Worm (Caenorhabditis elegans) whole organism, young adult: ENCODE results near the gene srz-47.

Experiments used
- B0019.2 ChIP-seq: fragments of 200-800 bp; sonication (Bioruptor generic); conservative IDR thresholded peaks from 2 replicates; pipeline ENCODE4 v1.3.6; 2022; ENCODE audit warnings: missing genetic modification reagents, missing genetic modification characterization, missing compliant biosample characterization
- B0261.1 ChIP-seq: sonication (generic microtip); optimal IDR thresholded peaks from 2 replicates; lab custom pipeline; 2016; ENCODE audit warnings: mild to moderate bottlenecking, missing genetic modification characterization, moderate library complexity, missing compliant biosample characterization
- F10E7.11 ChIP-seq: sonication (generic microtip); optimal IDR thresholded peaks from 2 replicates; lab custom pipeline; 2017; ENCODE audit warnings: mild to moderate bottlenecking, missing genetic modification characterization, moderate library complexity, missing compliant biosample characterization
- F37B4.10 ChIP-seq: fragments of 200-800 bp; sonication (Bioruptor generic); IDR thresholded peaks from 2 replicates; pipeline ENCODE4 v1.3.6; 2022; ENCODE audit warnings: missing genetic modification characterization, missing compliant biosample characterization
- K11D2.4 ChIP-seq: fragments of 200-800 bp; sonication (Bioruptor generic); IDR thresholded peaks from 2 replicates; pipeline ENCODE4 v1.3.6; 2022; ENCODE audit warnings: missing genetic modification reagents, missing genetic modification characterization, missing compliant biosample characterization
- K12H6.12 ChIP-seq: fragments of 200-800 bp; sonication (Bioruptor generic); optimal IDR thresholded peaks from 2 replicates; lab custom pipeline; 2018; ENCODE audit warnings: mild to moderate bottlenecking, missing genetic modification characterization, missing compliant biosample characterization
- Y56A3A.18 ChIP-seq: fragments of 200-800 bp; sonication (Bioruptor generic); IDR thresholded peaks from 2 replicates; pipeline ENCODE4 v1.3.6; 2022; ENCODE audit warnings: missing genetic modification reagents, missing genetic modification characterization, missing compliant biosample characterization
- aptf-3 ChIP-seq: fragments of 200-800 bp; sonication (Bioruptor generic); IDR thresholded peaks from 2 replicates; pipeline ENCODE4 v1.3.6; 2022; ENCODE audit warnings: missing genetic modification characterization, missing compliant biosample characterization
- attf-3 ChIP-seq: fragments of 200-800 bp; sonication (Bioruptor generic); conservative IDR thresholded peaks from 2 replicates; pipeline ENCODE4 v1.3.6; 2022; ENCODE audit warnings: missing genetic modification reagents, missing genetic modification characterization, missing compliant biosample characterization
- bed-1 ChIP-seq: fragments of 200-800 bp; sonication (Bioruptor generic); IDR thresholded peaks from 2 replicates; pipeline ENCODE4 v1.3.6; 2022; ENCODE audit warnings: missing genetic modification reagents, missing genetic modification characterization, missing compliant biosample characterization
- cebp-1 ChIP-seq, 2 experiments: fragments of 200-800 bp in 1 of 2; sonication (Bioruptor generic) in 1 of 2; sonication (generic microtip) in 1 of 2; IDR thresholded peaks in 1 of 2; optimal IDR thresholded peaks in 1 of 2; 2 replicates each; pipeline versions ENCODE4 v1.3.6 to Lab custom; 2017 to 2022; ENCODE audit warnings: missing compliant biosample characterization in 2 of 2, missing genetic modification characterization in 2 of 2, mild to moderate bottlenecking in 1 of 2, missing genetic modification reagents in 1 of 2, moderate library complexity in 1 of 2
- ceh-100 ChIP-seq: fragments of 200-800 bp; sonication (Bioruptor generic); IDR thresholded peaks from 2 replicates; pipeline ENCODE4 v1.3.6; 2022; ENCODE audit warnings: missing genetic modification reagents, missing genetic modification characterization, missing compliant biosample characterization
- ceh-91 ChIP-seq: fragments of 200-800 bp; sonication (Bioruptor generic); IDR thresholded peaks from 2 replicates; pipeline ENCODE4 v1.3.6; 2022; ENCODE audit warnings: missing genetic modification reagents, missing genetic modification characterization, missing compliant biosample characterization
- chd-7 ChIP-seq: sonication (generic microtip); optimal IDR thresholded peaks from 2 replicates; lab custom pipeline; 2016; ENCODE audit warnings: mild to moderate bottlenecking, missing genetic modification characterization, moderate library complexity, missing compliant biosample characterization
- dpl-1 ChIP-seq: fragments of 150-350 bp; optimal IDR thresholded peaks from 2 replicates; lab custom pipeline; 2014; ENCODE audit warnings: missing biosample characterization, missing genetic modification reagents, missing genetic modification characterization
- efl-1 ChIP-seq: fragments of 150-350 bp; optimal IDR thresholded peaks from 2 replicates; lab custom pipeline; 2014; ENCODE audit warnings: missing biosample characterization, missing genetic modification reagents, missing genetic modification characterization
- egrh-3 ChIP-seq: fragments of 200-800 bp; sonication (Bioruptor generic); IDR thresholded peaks from 2 replicates; pipeline ENCODE4 v1.3.6; 2022; ENCODE audit warnings: missing genetic modification reagents, missing genetic modification characterization, missing compliant biosample characterization
- hrde-1 ChIP-seq: sonication (generic microtip); optimal IDR thresholded peaks from 2 replicates; lab custom pipeline; 2016; ENCODE audit warnings: missing genetic modification characterization, mild to moderate bottlenecking, missing compliant biosample characterization, moderate library complexity, missing genotype, missing genetic modification reagents, borderline replicate concordance
- hsf-1 ChIP-seq: fragments of 200-800 bp; sonication (Bioruptor generic); IDR thresholded peaks from 2 replicates; pipeline ENCODE4 v1.3.6; 2022; ENCODE audit warnings: missing genetic modification reagents, missing genetic modification characterization, missing compliant biosample characterization
- let-526 ChIP-seq: fragments of 200-800 bp; sonication (Bioruptor generic); IDR thresholded peaks from 2 replicates; pipeline ENCODE4 v1.3.6; 2022; ENCODE audit warnings: missing genetic modification reagents, missing genetic modification characterization, missing compliant biosample characterization
- lsl-1 ChIP-seq: fragments of 200-800 bp; sonication (Bioruptor generic); optimal IDR thresholded peaks from 2 replicates; lab custom pipeline; 2018; ENCODE audit warnings: mild to moderate bottlenecking, missing genetic modification characterization, moderate library complexity, missing compliant biosample characterization
- madf-10 ChIP-seq: sonication (generic microtip); optimal IDR thresholded peaks from 2 replicates; lab custom pipeline; 2016; ENCODE audit warnings: mild to moderate bottlenecking, missing genetic modification characterization, missing compliant biosample characterization
- madf-3 ChIP-seq: fragments of 200-800 bp; sonication (Bioruptor generic); IDR thresholded peaks from 2 replicates; pipeline ENCODE4 v1.3.6; 2022; ENCODE audit warnings: missing genetic modification reagents, missing genetic modification characterization, missing compliant biosample characterization
- madf-8 ChIP-seq: fragments of 200-800 bp; sonication (Bioruptor generic); conservative IDR thresholded peaks from 2 replicates; pipeline ENCODE4 v1.3.6; 2022; ENCODE audit warnings: missing genetic modification reagents, missing genetic modification characterization, missing compliant biosample characterization
- nfya-2 ChIP-seq: fragments of 200-800 bp; sonication (Bioruptor generic); IDR thresholded peaks from 2 replicates; pipeline ENCODE4 v1.3.6; 2022; ENCODE audit warnings: missing genetic modification reagents, missing genetic modification characterization, missing compliant biosample characterization
- nhr-120 ChIP-seq: fragments of 200-800 bp; sonication (Bioruptor generic); IDR thresholded peaks from 2 replicates; pipeline ENCODE4 v1.3.6; 2022; ENCODE audit warnings: missing genetic modification characterization, missing compliant biosample characterization
- nhr-90 ChIP-seq: sonication (generic microtip); optimal IDR thresholded peaks from 2 replicates; lab custom pipeline; 2016; ENCODE audit warnings: missing genotype, mild to moderate bottlenecking, missing genetic modification characterization, missing compliant biosample characterization
- repo-1 ChIP-seq: sonication (generic microtip); optimal IDR thresholded peaks from 2 replicates; lab custom pipeline; 2017; ENCODE audit warnings: mild to moderate bottlenecking, missing genetic modification characterization, missing compliant biosample characterization
- sea-2 ChIP-seq: fragments of 200-800 bp; sonication (Bioruptor generic); IDR thresholded peaks from 2 replicates; pipeline ENCODE4 v1.3.6; 2022; ENCODE audit warnings: missing genetic modification characterization, missing compliant biosample characterization
- snpc-3.4 ChIP-seq: sonication (generic microtip); optimal IDR thresholded peaks from 2 replicates; lab custom pipeline; 2017; ENCODE audit warnings: missing genetic modification characterization, mild to moderate bottlenecking, missing compliant biosample characterization, antibody characterized with exemption, moderate library complexity, missing genotype, missing genetic modification reagents
- snpc-4 ChIP-seq, 5 experiments: fragments of 150-350 bp in 1 of 5; sonication (generic microtip) in 4 of 5; optimal IDR thresholded peaks; 2 replicates each; lab custom pipeline; 2014 to 2018; ENCODE audit warnings: missing genetic modification characterization in 5 of 5, missing biosample characterization in 3 of 5, antibody characterized with exemption in 2 of 5, mild to moderate bottlenecking in 2 of 5, missing compliant biosample characterization in 2 of 5, missing genotype in 2 of 5, moderate library complexity in 2 of 5, missing genetic modification reagents in 1 of 5
- somi-1 ChIP-seq: fragments of 200-800 bp; sonication (Bioruptor generic); optimal IDR thresholded peaks from 2 replicates; lab custom pipeline; 2018; ENCODE audit warnings: mild to moderate bottlenecking, missing genetic modification characterization, missing compliant biosample characterization
- unc-130 ChIP-seq: sonication (generic microtip); optimal IDR thresholded peaks from 2 replicates; lab custom pipeline; 2016; ENCODE audit warnings: missing genetic modification reagents, missing genetic modification characterization, missing compliant biosample characterization
- zfh-2 ChIP-seq: fragments of 200-800 bp; sonication (Bioruptor generic); conservative IDR thresholded peaks from 2 replicates; pipeline ENCODE4 v1.3.6; 2022; ENCODE audit warnings: missing genetic modification reagents, missing genetic modification characterization, missing compliant biosample characterization
- zim-3 ChIP-seq: sonication (generic microtip); optimal IDR thresholded peaks from 2 replicates; lab custom pipeline; 2017; ENCODE audit warnings: mild to moderate bottlenecking, missing genetic modification characterization, moderate library complexity, missing compliant biosample characterization
- ztf-18 ChIP-seq: sonication (generic microtip); optimal IDR thresholded peaks from 2 replicates; lab custom pipeline; 2016; ENCODE audit warnings: missing genotype, mild to moderate bottlenecking, missing genetic modification characterization, missing compliant biosample characterization
- ztf-26 ChIP-seq: sonication (generic microtip); optimal IDR thresholded peaks from 2 replicates; lab custom pipeline; 2017; ENCODE audit warnings: missing genetic modification characterization, missing compliant biosample characterization
- ztf-3 ChIP-seq: fragments of 200-800 bp; sonication (Bioruptor generic); optimal IDR thresholded peaks from 2 replicates; lab custom pipeline; 2018; ENCODE audit warnings: mild to moderate bottlenecking, missing genetic modification characterization, missing compliant biosample characterization

The srz-47 gene

DNA sequence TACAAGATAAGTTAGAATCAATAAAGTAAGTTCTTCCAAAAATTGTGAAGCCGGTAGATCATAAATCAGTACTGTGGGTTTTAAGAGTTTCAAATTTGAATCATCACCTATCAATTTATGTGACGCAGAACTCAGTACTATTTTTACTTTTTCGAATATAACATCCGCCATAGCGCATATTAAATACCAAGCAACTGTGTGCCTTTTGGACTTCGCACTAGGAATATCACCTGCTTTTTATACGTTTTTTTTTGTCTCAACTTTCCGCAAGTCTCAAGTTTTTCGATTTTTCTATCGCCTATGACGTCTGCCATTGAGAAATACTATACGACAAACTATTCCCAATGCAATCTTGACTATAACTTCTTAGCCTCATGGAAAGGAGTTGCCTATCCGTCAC, 20.6 kb upstream of the srz-47 start, which contains the start of gene srh-113:
srh-113 (plus strand) TSS at position 301 of the 400 bp plus-strand sequence.
- TF ChIP-seq B0261.1 (tag; lab: Kevin White, UChicago) (no peak), efl-1 (no peak), snpc-3.4 (no peak), dpl-1 (GFP tag; lab: Kevin White, UChicago) (no peak), chd-7 (no peak), unc-130 (GFP tag; lab: Kevin White, UChicago) (no peak), repo-1 (tag; lab: Kevin White, UChicago) (no peak), Y56A3A.18 (no peak), ztf-3 (no peak), ztf-26 (tag; lab: Kevin White, UChicago) (no peak), ztf-18 (tag; lab: Kevin White, UChicago) (no peak), F10E7.11 (tag; lab: Kevin White, UChicago) (no peak), hsf-1 (GFP tag; lab: Robert Waterston, UW) (no peak)

DNA sequence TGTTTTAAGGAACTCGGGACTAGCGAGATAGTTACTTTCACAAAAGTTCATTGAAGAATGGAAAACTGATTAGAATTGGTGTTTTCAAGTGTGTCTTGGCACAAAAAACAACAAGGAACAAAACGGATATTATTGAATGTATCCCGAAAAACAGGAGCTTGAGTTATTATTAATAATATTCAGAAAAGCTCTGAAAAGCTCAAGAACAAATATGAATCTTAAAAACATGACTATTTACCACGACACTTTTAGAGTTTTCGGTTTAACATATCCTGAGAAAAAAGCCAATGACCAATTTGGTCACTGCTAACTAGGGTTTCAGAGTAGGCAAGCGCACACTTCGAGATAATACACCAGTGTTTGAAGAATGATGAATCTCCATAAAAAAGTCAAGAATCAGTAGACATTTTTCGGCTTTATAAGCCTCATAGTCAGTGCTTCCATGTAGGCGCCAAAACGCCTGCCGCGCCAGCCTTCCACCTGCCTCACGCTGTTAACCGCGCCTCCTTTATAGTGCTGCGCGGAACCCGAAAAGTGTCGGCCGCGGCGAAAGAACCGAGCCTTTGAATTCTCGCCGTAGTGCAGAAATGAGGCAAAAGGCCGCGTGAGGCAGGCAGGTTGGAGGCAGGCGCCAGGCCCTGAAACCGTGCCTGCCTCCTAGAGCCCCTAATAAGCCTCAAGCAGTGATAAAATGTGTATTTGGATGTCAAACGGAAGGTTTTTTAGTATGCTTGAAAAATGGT, 20.0 kb upstream of the srz-47 start, which contains the start of gene srh-236:
srh-236 (minus strand) TSS at position 51 of the 743 bp plus-strand sequence.
- TF ChIP-seq snpc-4 (GFP tag; optimal IDR thresholded peaks at IDR 0.05; lab: Kevin White, UChicago) (no peak), snpc-4 (tag; optimal IDR thresholded peaks at IDR 0.05; lab: Kevin White, UChicago) (peak in 2 of 4 experiments; percentile 35), K12H6.12 (tag; lab: Kevin White, UChicago) (no peak), cebp-1 (GFP tag; IDR thresholded peaks at IDR 0.05; lab: Robert Waterston, UW) (no peak), cebp-1 (tag; optimal IDR thresholded peaks at IDR 0.05; lab: Kevin White, UChicago) (no peak), nhr-120 (GFP tag; lab: Robert Waterston, UW) (no peak), madf-8 (GFP tag; lab: Robert Waterston, UW) (no peak), B0019.2 (no peak), F37B4.10 (GFP tag; lab: Robert Waterston, UW) (0 out of 2 replicates have a peak, but pooled peaks have one; percentile 54), egrh-3 (GFP tag; lab: Robert Waterston, UW) (peak; percentile 45; the same call in 1 of the 2 replicates), nhr-90 (tag; lab: Kevin White, UChicago) (no peak)

DNA sequence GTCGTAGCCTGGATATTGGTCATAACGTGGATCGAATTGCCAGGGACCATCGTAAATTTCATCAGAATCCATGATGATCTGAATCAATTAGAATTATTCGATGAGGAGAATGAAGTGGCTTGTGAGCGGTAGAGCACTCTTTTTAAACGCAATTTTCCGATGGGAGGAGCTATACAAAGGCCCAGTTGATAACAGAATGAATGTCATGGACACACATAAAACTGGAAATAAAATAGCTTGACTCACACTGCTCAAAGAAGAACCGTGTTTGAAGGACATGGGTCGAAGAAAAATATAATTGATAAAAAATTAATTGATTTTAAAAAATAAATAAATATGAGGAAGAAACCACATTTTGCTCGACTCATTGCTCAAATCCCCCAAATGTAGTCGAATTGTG, 15.9 kb upstream of the srz-47 start, which contains the start of gene Y68A4A.13:
Y68A4A.13 (minus strand) TSS at position 101 of the 400 bp plus-strand sequence.
- TF ChIP-seq B0019.2 (no peak), madf-10 (no peak), sea-2 (GFP tag; lab: Robert Waterston, UW) (no peak), nhr-120 (GFP tag; lab: Robert Waterston, UW) (no peak), ceh-91 (GFP tag; lab: Robert Waterston, UW) (no peak), aptf-3 (GFP tag; lab: Robert Waterston, UW) (no peak), zim-3 (no peak), let-526 (GFP tag; lab: Robert Waterston, UW) (no peak), hrde-1 (tag; lab: Kevin White, UChicago) (no peak), egrh-3 (GFP tag; lab: Robert Waterston, UW) (no peak), K11D2.4 (no peak), somi-1 (GFP tag; lab: Kevin White, UChicago) (no peak), Y56A3A.18 (no peak), nfya-2 (GFP tag; lab: Robert Waterston, UW) (no peak)

DNA sequence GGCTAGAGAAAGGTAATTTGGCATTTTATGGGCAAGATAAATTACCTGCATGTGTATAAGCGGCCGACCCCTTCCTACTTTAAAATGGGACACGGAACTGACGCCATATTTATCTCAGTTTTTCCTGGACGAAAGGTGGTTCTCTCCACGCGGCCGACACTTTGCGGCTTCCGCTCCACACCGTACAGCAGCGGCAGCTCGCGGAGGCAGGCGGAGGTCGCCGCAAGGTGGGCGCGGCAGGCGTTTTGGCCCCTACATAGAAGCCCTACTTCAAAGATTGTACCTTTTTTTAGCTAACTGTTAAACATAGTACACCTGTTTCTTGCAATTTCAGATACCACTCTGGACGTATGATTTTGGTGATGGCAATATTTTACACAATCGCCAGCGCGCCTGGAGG, 14.3 kb upstream of the srz-47 start:
- TF ChIP-seq attf-3: 0 out of 2 replicates have a peak, but pooled peaks have one; percentile 11
- TF ChIP-seq zfh-2 (GFP tag; lab: Robert Waterston, UW): peak; percentile 92
- no peak for TF ChIP-seq bed-1 (GFP tag; lab: Robert Waterston, UW)
- TF ChIP-seq ztf-18 (tag; lab: Kevin White, UChicago): no peak
- TF ChIP-seq madf-3 (GFP tag; lab: Robert Waterston, UW): 0 out of 2 replicates have a peak, but pooled peaks have one; percentile 48
- no peak for TF ChIP-seq lsl-1 (GFP tag; lab: Kevin White, UChicago)
- TF ChIP-seq ceh-100 (GFP tag; lab: Robert Waterston, UW): no peak
- no peak for TF ChIP-seq snpc-4 (GFP tag; optimal IDR thresholded peaks at IDR 0.05; lab: Kevin White, UChicago)
- TF ChIP-seq snpc-4 (tag; optimal IDR thresholded peaks at IDR 0.05; lab: Kevin White, UChicago): peak in 1 of 4 experiments; percentile 31
